Fruit fly (Drosophila melanogaster): ENCODE results near the gene Osi16.

Gene Osi16

dm6 chr3R:6334906-6335433 is 29.9 kb downstream of the Osi16 start, which contains the start of gene Osi19:
Osi19 (plus strand) TSS chr3R:6335362.
- TF ChIP-seq CG1620 (GFP tag; optimal IDR thresholded peaks at IDR 0.05): no peak

- TF ChIP-seq cnc (optimal IDR thresholded peaks at IDR 0.05) (no peak), bab1 (GFP tag; optimal IDR thresholded peaks at IDR 0.05) (no peak), Clk (GFP tag; optimal IDR thresholded peaks at IDR 0.05) (no peak), CG7045 (GFP tag; optimal IDR thresholded peaks at IDR 0.05) (no peak), Hr96 (GFP tag; optimal IDR thresholded peaks at IDR 0.05) (no peak), CG1620 (GFP tag; optimal IDR thresholded peaks at IDR 0.05) (no peak), ovo (GFP tag; optimal IDR thresholded peaks at IDR 0.05) (no peak), pad (GFP tag; optimal IDR thresholded peaks at IDR 0.05) (no peak), CG33017 (tag; optimal IDR thresholded peaks at IDR 0.05) (no peak), CG5204 (GFP tag; optimal IDR thresholded peaks at IDR 0.05) (no peak), CG12768 (GFP tag; optimal IDR thresholded peaks at IDR 0.05) (no peak), Mnt (GFP tag; optimal IDR thresholded peaks at IDR 0.05) (no peak), cic (GFP tag; optimal IDR thresholded peaks at IDR 0.05) (no peak), CG11617 (GFP tag; optimal IDR thresholded peaks at IDR 0.05) (no peak), CG14711 (tag; optimal IDR thresholded peaks at IDR 0.05) (no peak), CG7101 (tag; optimal IDR thresholded peaks at IDR 0.05) (no peak), tj (GFP tag; optimal IDR thresholded peaks at IDR 0.05) (no peak), Crg-1 (GFP tag; optimal IDR thresholded peaks at IDR 0.05) (no peak)
These were observed 32.4 kb downstream of the Osi16 start for dm6 chr3R:6337397-6337796.

- no peak for TF ChIP-seq CG7101 (tag; optimal IDR thresholded peaks at IDR 0.05)
- TF ChIP-seq cnc (optimal IDR thresholded peaks at IDR 0.05): no peak
- no peak for TF ChIP-seq CG11617 (GFP tag; optimal IDR thresholded peaks at IDR 0.05)
- no peak for TF ChIP-seq CG1620 (GFP tag; optimal IDR thresholded peaks at IDR 0.05)
- TF ChIP-seq CG12768 (GFP tag; optimal IDR thresholded peaks at IDR 0.05): no peak
- TF ChIP-seq CG7045 (GFP tag; optimal IDR thresholded peaks at IDR 0.05): no peak
- no peak for TF ChIP-seq Hr96 (GFP tag; optimal IDR thresholded peaks at IDR 0.05)
- no peak for TF ChIP-seq pad (GFP tag; optimal IDR thresholded peaks at IDR 0.05)
- TF ChIP-seq toe (GFP tag; optimal IDR thresholded peaks at IDR 0.05): no peak
- no peak for TF ChIP-seq tj (GFP tag; optimal IDR thresholded peaks at IDR 0.05)
- TF ChIP-seq Clk (GFP tag; optimal IDR thresholded peaks at IDR 0.05): no peak
- TF ChIP-seq CG33017 (tag; optimal IDR thresholded peaks at IDR 0.05): no peak
- no peak for TF ChIP-seq CG5204 (GFP tag; optimal IDR thresholded peaks at IDR 0.05)
- no peak for TF ChIP-seq bab1 (GFP tag; optimal IDR thresholded peaks at IDR 0.05)
- TF ChIP-seq Mnt (GFP tag; optimal IDR thresholded peaks at IDR 0.05): no peak
- TF ChIP-seq cic (GFP tag; optimal IDR thresholded peaks at IDR 0.05): no peak
- no peak for TF ChIP-seq kay (GFP tag; ENCODE audit: borderline replicate concordance)
These were observed 34.7 kb downstream of the Osi16 start, which contains the start of gene Osi20 for dm6 chr3R:6339795-6340194. Osi20 (plus strand) TSS chr3R:6340095.

- TF ChIP-seq cic (GFP tag; optimal IDR thresholded peaks at IDR 0.05) (no peak), CG11617 (GFP tag; optimal IDR thresholded peaks at IDR 0.05) (no peak), Crg-1 (GFP tag; optimal IDR thresholded peaks at IDR 0.05) (no peak), CG33017 (tag; optimal IDR thresholded peaks at IDR 0.05) (no peak), CG14711 (tag; optimal IDR thresholded peaks at IDR 0.05) (no peak), CG7101 (tag; optimal IDR thresholded peaks at IDR 0.05) (no peak), pad (GFP tag; optimal IDR thresholded peaks at IDR 0.05) (no peak), Clk (GFP tag; optimal IDR thresholded peaks at IDR 0.05) (no peak), cnc (optimal IDR thresholded peaks at IDR 0.05) (no peak), CG1620 (GFP tag; optimal IDR thresholded peaks at IDR 0.05) (no peak), Mnt (GFP tag; optimal IDR thresholded peaks at IDR 0.05) (no peak), toe (GFP tag; optimal IDR thresholded peaks at IDR 0.05) (no peak), Hr96 (GFP tag; optimal IDR thresholded peaks at IDR 0.05) (no peak), CG12768 (GFP tag; optimal IDR thresholded peaks at IDR 0.05) (no peak)
These were observed 36.6 kb downstream of the Osi16 start, which contains the start of gene CG17917 for dm6 chr3R:6341668-6342067. CG17917 (plus strand) TSS chr3R:6341968.

- TF ChIP-seq CG7045 (GFP tag; optimal IDR thresholded peaks at IDR 0.05): no peak
These were observed 37.7 kb downstream of the Osi16 start, which contains the start of gene CG10298 for dm6 chr3R:6342702-6343101. CG10298 (plus strand) TSS chr3R:6343002.

dm6 chr3R:6343396-6344239 is 38.6 kb downstream of the Osi16 start, which contains the start of gene CG17919:
CG17919 (plus strand) TSS chr3R:6344029.
- TF ChIP-seq CG7101 (tag; optimal IDR thresholded peaks at IDR 0.05) (no peak), cnc (optimal IDR thresholded peaks at IDR 0.05) (no peak), cic (GFP tag; optimal IDR thresholded peaks at IDR 0.05) (no peak), Crg-1 (GFP tag; optimal IDR thresholded peaks at IDR 0.05) (no peak)

dm6 chr3R:6345814-6346213 is 40.8 kb downstream of the Osi16 start, which contains the start of the genes SmD2 and CG18048:
SmD2 (minus strand) TSS chr3R:6345911.
CG18048 (plus strand) TSS chr3R:6346111.
- TF ChIP-seq Hr96 (GFP tag; optimal IDR thresholded peaks at IDR 0.05): peak; percentile 6
- TF ChIP-seq CG5204 (GFP tag; optimal IDR thresholded peaks at IDR 0.05): peak; percentile 18
- TF ChIP-seq toe (GFP tag; optimal IDR thresholded peaks at IDR 0.05): no peak
- TF ChIP-seq CG14711 (tag; optimal IDR thresholded peaks at IDR 0.05): peak; percentile 14
- TF ChIP-seq CG12768 (GFP tag; optimal IDR thresholded peaks at IDR 0.05): peak; percentile 7
- TF ChIP-seq bab1 (GFP tag; optimal IDR thresholded peaks at IDR 0.05): peak; percentile 24
- peak; percentile 6 for TF ChIP-seq tj (GFP tag; optimal IDR thresholded peaks at IDR 0.05)
- TF ChIP-seq Mnt (GFP tag; optimal IDR thresholded peaks at IDR 0.05): peak; percentile 65
- no peak for TF ChIP-seq kay (GFP tag; ENCODE audit: borderline replicate concordance)
- peak; percentile 23 for TF ChIP-seq CG1620 (GFP tag; optimal IDR thresholded peaks at IDR 0.05)
- no peak for TF ChIP-seq Crg-1 (GFP tag; optimal IDR thresholded peaks at IDR 0.05)
